Worm (Caenorhabditis elegans) whole organism, mixed stage, embryonic: Measurements from ENCODE around the gene C07G3.10.

Experiments
- ces-1 ChIP-seq: fragments of 150-350 bp; optimal IDR thresholded peaks from 2 replicates; lab custom pipeline; 2014; ENCODE audit warnings: missing biosample characterization, missing genetic modification reagents, missing genetic modification characterization
- elt-3 ChIP-seq: fragments of 150-350 bp; optimal IDR thresholded peaks from 2 replicates; lab custom pipeline; 2014; ENCODE audit warnings: missing biosample characterization, missing genetic modification characterization
- lin-13 ChIP-seq: fragments of 150-350 bp; optimal IDR thresholded peaks from 2 replicates; lab custom pipeline; 2014; ENCODE audit warnings: missing biosample characterization, missing genetic modification characterization
- lsy-2 ChIP-seq: fragments of 150-350 bp; optimal IDR thresholded peaks from 2 replicates; lab custom pipeline; 2014; ENCODE audit warnings: missing biosample characterization, missing genetic modification characterization
- nhr-12 ChIP-seq: fragments of 150-350 bp; optimal IDR thresholded peaks from 2 replicates; lab custom pipeline; 2014; ENCODE audit warnings: missing biosample characterization, missing genetic modification characterization
- nhr-237 ChIP-seq: fragments of 150-350 bp; optimal IDR thresholded peaks from 2 replicates; lab custom pipeline; 2014; ENCODE audit warnings: missing biosample characterization, missing genetic modification characterization
- nhr-28 ChIP-seq: fragments of 150-350 bp; optimal IDR thresholded peaks from 2 replicates; lab custom pipeline; 2014; ENCODE audit warnings: missing biosample characterization, missing genetic modification characterization
- sem-2 ChIP-seq: fragments of 200-800 bp; sonication (Bioruptor generic); optimal IDR thresholded peaks from 2 replicates; lab custom pipeline; 2018; ENCODE audit warnings: mild to moderate bottlenecking, missing genetic modification characterization, missing compliant biosample characterization
- sptf-1 ChIP-seq: sonication (generic microtip); optimal IDR thresholded peaks from 2 replicates; lab custom pipeline; 2017; ENCODE audit warnings: mild to moderate bottlenecking, missing genetic modification characterization, moderate library complexity, missing compliant biosample characterization
- unc-62 ChIP-seq: fragments of 150-350 bp; optimal IDR thresholded peaks from 2 replicates; lab custom pipeline; 2014; ENCODE audit warnings: missing biosample characterization, missing genetic modification reagents, missing genetic modification characterization
- ztf-11 ChIP-seq: fragments of 150-350 bp; optimal IDR thresholded peaks from 2 replicates; lab custom pipeline; 2014; ENCODE audit warnings: missing biosample characterization, missing genetic modification characterization

ce11 chrV:3512381-3512780 is 10.3 kb downstream of the C07G3.10 start, which contains the start of gene str-226:
- TF ChIP-seq nhr-28 (tag; lab: Kevin White, UChicago): no peak
- no peak for TF ChIP-seq nhr-237
- TF ChIP-seq lin-13 (tag; lab: Kevin White, UChicago): no peak
- TF ChIP-seq sptf-1 (tag; lab: Kevin White, UChicago): no peak
- no peak for TF ChIP-seq unc-62 (GFP tag; lab: Kevin White, UChicago)
- TF ChIP-seq elt-3: no peak
- no peak for TF ChIP-seq ztf-11 (tag; lab: Kevin White, UChicago)
- no peak for TF ChIP-seq ces-1 (GFP tag; lab: Kevin White, UChicago)
- TF ChIP-seq nhr-12 (tag; lab: Kevin White, UChicago): no peak
- TF ChIP-seq sem-2: no peak
- TF ChIP-seq lsy-2 (tag; lab: Kevin White, UChicago): no peak
